Worm (Caenorhabditis elegans): ENCODE results near the gene col-106.

The col-106 gene

DNA sequence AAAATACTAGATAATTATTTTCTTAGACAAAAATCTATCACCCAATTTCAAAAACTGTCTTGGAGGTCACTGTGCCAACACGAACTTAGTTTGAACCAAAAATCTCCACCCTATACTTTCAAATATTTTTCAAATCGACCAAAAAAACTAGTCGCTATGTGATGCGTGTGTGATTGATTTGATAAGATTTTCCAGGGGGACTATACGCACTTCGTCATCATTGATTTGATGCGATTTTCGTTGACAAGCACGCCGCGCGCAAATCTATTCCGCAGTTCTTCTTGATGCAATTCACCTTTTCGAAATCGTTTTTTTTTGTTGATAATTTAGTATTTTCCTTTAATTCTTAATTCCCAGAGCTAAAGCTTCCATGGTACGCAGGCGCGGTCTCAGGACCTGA is 7.1 kb downstream of the col-106 start:
- no peak for TF ChIP-seq hmg-11 (tag; optimal IDR thresholded peaks at IDR 0.05)
- no peak for TF ChIP-seq pqm-1 (tag; optimal IDR thresholded peaks at IDR 0.05)
- TF ChIP-seq nhr-23 (tag; optimal IDR thresholded peaks at IDR 0.05): peak; percentile 41
- no peak for TF ChIP-seq R02D3.7 (tag; optimal IDR thresholded peaks at IDR 0.05)

DNA sequence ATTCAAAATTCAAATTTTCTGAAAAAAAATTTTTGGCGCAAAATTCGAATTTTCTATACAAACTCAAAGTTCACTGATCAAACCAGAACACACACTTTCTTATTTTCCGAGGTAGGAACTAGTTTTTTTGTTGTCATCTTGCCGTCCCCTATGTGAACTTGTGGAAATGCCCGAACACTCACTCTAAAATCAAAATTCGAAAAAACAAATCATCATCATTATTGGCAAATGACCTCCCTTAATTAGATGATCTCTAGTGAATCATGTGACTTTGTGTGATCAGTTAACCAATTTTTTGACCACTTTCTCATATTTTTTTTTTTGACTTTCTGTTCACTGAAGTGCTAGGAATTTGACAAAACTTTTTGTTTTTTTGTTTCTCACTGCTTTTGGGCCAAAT is 8.1 kb downstream of the col-106 start:
- TF ChIP-seq nhr-25 (tag; optimal IDR thresholded peaks at IDR 0.05) (peak; percentile 36), nfya-1 (tag; optimal IDR thresholded peaks at IDR 0.05; ENCODE audit: insufficient read depth) (no peak), nhr-237 (tag; optimal IDR thresholded peaks at IDR 0.05) (no peak)

ce11 chrIV:1445920-1446319 is 14.7 kb downstream of the col-106 start, which contains the start of gene clp-7:
Gene clp-7 (minus strand): TSS chrIV:1445966.
- TF ChIP-seq ztf-4 (tag; optimal IDR thresholded peaks at IDR 0.05) (no peak), unc-62 (GFP tag; optimal IDR thresholded peaks at IDR 0.05) (no peak), ceh-16 (tag; optimal IDR thresholded peaks at IDR 0.05) (no peak), lin-39 (tag; optimal IDR thresholded peaks at IDR 0.05) (no peak), nhr-23 (tag; optimal IDR thresholded peaks at IDR 0.05) (peak; percentile 30), tbx-2 (tag; optimal IDR thresholded peaks at IDR 0.05) (no peak), nhr-25 (tag; optimal IDR thresholded peaks at IDR 0.05) (peak; percentile 1), nhr-28 (tag; optimal IDR thresholded peaks at IDR 0.05) (no peak), nhr-12 (tag; optimal IDR thresholded peaks at IDR 0.05) (no peak), nhr-237 (tag; optimal IDR thresholded peaks at IDR 0.05) (no peak)

DNA sequence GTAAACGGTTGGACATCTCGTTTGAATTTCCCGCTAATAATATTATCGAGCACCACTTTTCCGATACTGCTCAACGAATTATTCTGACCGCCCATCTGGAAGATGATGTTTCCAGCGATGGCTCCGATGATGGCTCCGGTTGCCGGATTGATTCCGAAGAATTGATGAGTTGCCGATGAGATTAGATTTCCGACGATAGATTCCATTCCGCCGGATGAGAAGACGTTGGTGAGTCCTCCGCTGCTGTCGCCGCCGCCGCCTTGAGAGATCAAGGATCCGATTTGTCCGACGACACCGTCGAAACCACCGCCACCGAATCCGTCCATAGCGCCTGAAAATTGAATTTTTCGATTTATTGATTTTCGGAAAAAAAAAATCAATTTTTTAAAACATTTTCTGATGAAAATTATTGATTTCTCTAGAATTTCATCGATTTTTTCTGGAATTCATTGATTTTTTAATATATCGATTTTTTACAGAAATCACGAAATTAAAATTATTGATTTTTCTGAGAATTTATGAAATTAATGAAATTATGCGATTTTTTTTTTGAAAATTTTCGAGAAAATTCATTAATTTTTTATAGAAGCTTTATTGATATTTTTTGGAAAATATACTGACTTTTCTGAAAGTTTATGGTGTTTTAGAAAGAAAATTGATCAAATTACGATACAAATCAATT is 16.4 kb downstream of the col-106 start:
- no peak for TF ChIP-seq nfya-1 (tag; optimal IDR thresholded peaks at IDR 0.05; ENCODE audit: insufficient read depth)
- peak; percentile 68 for TF ChIP-seq ceh-28 (tag; optimal IDR thresholded peaks at IDR 0.05)

DNA sequence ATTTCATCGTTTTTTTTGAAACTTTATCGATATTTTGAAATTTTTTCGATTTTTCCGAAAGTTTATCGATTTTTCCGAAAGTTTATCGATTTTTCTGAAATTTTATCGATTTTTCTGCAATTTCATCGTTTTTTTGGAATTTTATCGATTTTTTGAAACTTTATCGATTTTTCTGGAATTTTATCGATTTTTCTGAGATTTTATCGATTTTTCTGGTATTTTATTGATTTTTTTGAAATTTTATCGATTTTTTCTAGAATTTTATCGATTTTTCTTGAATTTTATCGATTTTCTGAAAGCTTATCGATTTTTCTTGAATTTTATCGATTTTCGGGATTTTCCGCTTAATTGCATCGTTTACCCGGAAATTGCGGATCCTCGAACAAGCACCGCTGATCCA is 17.1 kb downstream of the col-106 start:
- TF ChIP-seq ZK546.5 (tag; optimal IDR thresholded peaks at IDR 0.05): no peak
- peak; percentile 97 for TF ChIP-seq ceh-28 (tag; optimal IDR thresholded peaks at IDR 0.05)

DNA sequence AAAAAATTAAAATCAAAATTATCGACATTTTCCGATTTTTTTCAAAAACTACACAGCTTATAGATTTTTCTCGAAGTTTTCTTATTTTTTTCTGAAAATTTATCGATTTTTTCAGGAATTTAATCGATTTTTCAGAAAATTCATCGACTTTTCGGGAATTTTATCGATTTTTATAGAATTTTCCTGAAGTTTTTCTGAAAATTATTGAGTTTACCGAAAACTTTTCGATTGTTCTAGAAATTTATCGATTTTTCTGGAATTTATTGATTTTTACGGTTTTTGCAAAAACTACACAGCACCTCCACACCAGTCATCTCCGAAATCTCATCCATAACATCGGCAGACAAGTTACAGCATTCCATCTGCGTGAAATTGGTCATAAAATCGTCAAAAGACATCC is 23.0 kb downstream of the col-106 start:
- TF ChIP-seq nhr-77 (tag; optimal IDR thresholded peaks at IDR 0.05): no peak
- peak; percentile 84 for TF ChIP-seq ceh-28 (tag; optimal IDR thresholded peaks at IDR 0.05)

ce11 chrIV:1435159-1435558 is 25.4 kb downstream of the col-106 start:
- TF ChIP-seq ceh-28 (tag; optimal IDR thresholded peaks at IDR 0.05): peak; percentile 99
- TF ChIP-seq nhr-76 (tag; optimal IDR thresholded peaks at IDR 0.05): no peak

ce11 chrIV:1434554-1435089 is 26.0 kb downstream of the col-106 start, which contains the start of gene clp-6:
Gene clp-6 (minus strand): TSS chrIV:1435039.
- TF ChIP-seq ceh-28 (tag; optimal IDR thresholded peaks at IDR 0.05) (peak; percentile 93), elt-3 (tag; optimal IDR thresholded peaks at IDR 0.05) (no peak)

DNA sequence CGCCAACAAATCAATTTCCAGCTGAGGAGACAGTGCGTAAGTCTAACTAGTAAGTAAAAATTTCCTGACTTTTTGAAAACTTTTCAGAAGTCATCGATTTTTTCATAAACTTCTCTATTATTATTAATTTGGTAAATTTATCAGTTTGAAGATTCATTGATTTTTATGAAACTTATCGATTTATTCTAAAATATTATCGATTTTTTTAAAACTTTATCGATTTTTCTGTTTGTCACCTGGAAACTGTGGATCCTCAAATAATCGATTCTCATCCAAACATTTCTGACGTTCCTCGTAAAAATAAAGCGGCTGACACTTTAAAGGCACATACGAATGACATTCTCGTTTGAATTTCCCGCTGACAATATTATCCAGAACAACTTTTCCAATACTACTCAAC is 26.6 kb downstream of the col-106 start:
- TF ChIP-seq ceh-28 (tag; optimal IDR thresholded peaks at IDR 0.05): peak; percentile 87
- TF ChIP-seq sea-2 (GFP tag; optimal IDR thresholded peaks at IDR 0.05): no peak

DNA sequence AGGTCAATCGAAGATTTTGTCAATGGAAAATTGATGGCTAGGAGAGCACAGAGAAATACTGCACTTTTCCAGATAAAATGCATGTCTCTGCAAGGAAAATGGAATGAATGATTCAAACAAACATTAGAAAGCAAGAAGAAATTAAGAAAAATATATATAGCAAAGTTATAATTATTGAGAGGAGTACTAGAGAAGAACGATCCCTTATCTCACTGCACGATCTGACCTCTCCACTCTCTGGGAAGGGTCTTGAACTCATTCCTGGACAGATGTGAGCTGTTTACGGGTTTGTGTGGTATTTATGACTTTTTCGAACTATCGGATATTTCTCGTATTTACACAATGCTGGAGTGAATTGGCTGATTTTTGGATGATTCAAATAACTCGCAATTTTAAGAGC is 30.3 kb downstream of the col-106 start, which contains the start of gene Y77E11A.23:
Y77E11A.23 (minus strand) TSS at position 107 of the 400 bp plus-strand sequence.
- TF ChIP-seq R02D3.7 (tag; optimal IDR thresholded peaks at IDR 0.05) (no peak), mml-1 (tag; optimal IDR thresholded peaks at IDR 0.05) (no peak), skn-1 (tag; optimal IDR thresholded peaks at IDR 0.05) (no peak), unc-62 (GFP tag; optimal IDR thresholded peaks at IDR 0.05) (no peak), tbx-2 (tag; optimal IDR thresholded peaks at IDR 0.05) (no peak), daf-12 (tag; optimal IDR thresholded peaks at IDR 0.05) (no peak), ztf-11 (tag; optimal IDR thresholded peaks at IDR 0.05) (no peak), elt-3 (tag; optimal IDR thresholded peaks at IDR 0.05) (no peak), egl-5 (tag; optimal IDR thresholded peaks at IDR 0.05) (no peak), ama-1 (optimal IDR thresholded peaks at IDR 0.05) (no peak), nhr-76 (tag; optimal IDR thresholded peaks at IDR 0.05) (no peak), fos-1 (tag; optimal IDR thresholded peaks at IDR 0.05) (no peak), nhr-67 (tag; optimal IDR thresholded peaks at IDR 0.05) (no peak), pqm-1 (tag; optimal IDR thresholded peaks at IDR 0.05) (no peak), hmg-11 (tag; optimal IDR thresholded peaks at IDR 0.05) (no peak)
